Fruit fly (Drosophila melanogaster): Measurements from ENCODE around the gene CG6144.
A peak's percentile ranks its signal among the peaks of the same experiment; 100 is the strongest.

Gene CG6144

DNA sequence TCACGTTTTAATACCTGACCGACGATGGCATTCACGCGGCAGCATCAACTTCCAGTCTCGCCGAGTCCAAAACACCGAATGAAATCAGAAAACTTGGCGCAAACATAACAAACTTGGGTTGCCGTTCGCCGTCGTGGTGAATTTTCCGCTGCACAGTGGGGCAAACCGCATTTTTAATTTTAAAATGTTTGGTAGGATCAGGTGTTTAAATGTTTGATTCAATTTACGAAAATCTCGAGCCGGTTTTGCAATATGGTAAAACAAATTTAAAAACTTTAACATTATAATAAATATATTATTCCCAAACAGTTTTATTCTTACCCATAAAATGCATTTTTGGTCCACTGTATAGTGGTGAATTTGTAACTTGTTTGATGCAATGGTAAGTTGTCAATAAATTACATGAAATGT, 14.2 kb upstream of the CG6144 start, which contains the start of gene RluA-1 (continued):
- peak; percentile 69 for TF ChIP-seq CG14965 (GFP tag; optimal IDR thresholded peaks at IDR 0.05; ENCODE audit: borderline replicate concordance)
- TF ChIP-seq BtbVII (GFP tag; optimal IDR thresholded peaks at IDR 0.05), result peak; percentile 99
- peak; percentile 99 for TF ChIP-seq CG3407 (GFP tag; optimal IDR thresholded peaks at IDR 0.05)
- TF ChIP-seq CG4730 (GFP tag; IDR thresholded peaks at IDR 0.05), result peak; percentile 99
- TF ChIP-seq Rfx (GFP tag; IDR thresholded peaks at IDR 0.05), result peak; percentile 99
- peak; percentile 95 for TF ChIP-seq TFAM (GFP tag; optimal IDR thresholded peaks at IDR 0.05)
- peak; percentile 99 for TF ChIP-seq CG4707 (GFP tag; optimal IDR thresholded peaks at IDR 0.05)
- peak; percentile 97 for TF ChIP-seq Abd-B (GFP tag; optimal IDR thresholded peaks at IDR 0.05)
- TF ChIP-seq lola (GFP tag; optimal IDR thresholded peaks at IDR 0.05), result peak in 1 of 3 experiments; percentile 99
- peak; percentile 97 for TF ChIP-seq CG31224 (GFP tag; IDR thresholded peaks at IDR 0.05)
- peak; percentile 99 for TF ChIP-seq CG3847 (GFP tag; IDR thresholded peaks at IDR 0.05)
- no peak for TF ChIP-seq cad (GFP tag; optimal IDR thresholded peaks at IDR 0.05)
- TF ChIP-seq dati (GFP tag; IDR thresholded peaks at IDR 0.05), result peak; percentile 98
- peak; percentile 97 for TF ChIP-seq CG9437 (GFP tag; optimal IDR thresholded peaks at IDR 0.05)
- peak; percentile 99 for TF ChIP-seq CG2202 (tag; optimal IDR thresholded peaks at IDR 0.05)
- TF ChIP-seq CG12744 (GFP tag; optimal IDR thresholded peaks at IDR 0.05), result peak; percentile 93
- peak; percentile 50 for TF ChIP-seq Dp (GFP tag; optimal IDR thresholded peaks at IDR 0.05)
- no peak for TF ChIP-seq usp (GFP tag; optimal IDR thresholded peaks at IDR 0.05)
- TF ChIP-seq chm (GFP tag; IDR thresholded peaks at IDR 0.05), result peak; percentile 100
- peak; percentile 90 for TF ChIP-seq NC2α (GFP tag; optimal IDR thresholded peaks at IDR 0.05)
- TF ChIP-seq CG3995 (GFP tag; optimal IDR thresholded peaks at IDR 0.05), result peak; percentile 66
- no peak for TF ChIP-seq luna (GFP tag; optimal IDR thresholded peaks at IDR 0.05)
- TF ChIP-seq tll (GFP tag; optimal IDR thresholded peaks at IDR 0.05), result peak in 1 of 2 experiments; percentile 85
- TF ChIP-seq CG8290 (GFP tag; optimal IDR thresholded peaks at IDR 0.05), result peak; percentile 95
- peak; percentile 95 to 98 for TF ChIP-seq CG8290 (tag; optimal IDR thresholded peaks at IDR 0.05)
- peak; percentile 99 for TF ChIP-seq dimm (GFP tag; IDR thresholded peaks at IDR 0.05)
- TF ChIP-seq az2 (GFP tag; optimal IDR thresholded peaks at IDR 0.05), result peak; percentile 100
- peak; percentile 52 for TF ChIP-seq sima (GFP tag; optimal IDR thresholded peaks at IDR 0.05)
- TF ChIP-seq esg (GFP tag; conservative IDR thresholded peaks at IDR 0.05), result peak; percentile 98
- peak; percentile 99 for TF ChIP-seq CrebB (tag; optimal IDR thresholded peaks at IDR 0.05)
- peak; percentile 99 for TF ChIP-seq ttk (GFP tag; IDR thresholded peaks at IDR 0.05)
- peak; percentile 75 for TF ChIP-seq hb (GFP tag; IDR thresholded peaks at IDR 0.05; ENCODE audit: partially characterized antibody)
- TF ChIP-seq CG30020 (tag; optimal IDR thresholded peaks at IDR 0.05), result peak; percentile 89
- TF ChIP-seq pum (GFP tag; optimal IDR thresholded peaks at IDR 0.05), result peak; percentile 89
- peak; percentile 98 for TF ChIP-seq CG13894 (tag; optimal IDR thresholded peaks at IDR 0.05)
- peak; percentile 99 for TF ChIP-seq croc (GFP tag; conservative IDR thresholded peaks at IDR 0.05)
- TF ChIP-seq Dfd (GFP tag; optimal IDR thresholded peaks at IDR 0.05), result no peak
- TF ChIP-seq Bteb2 (GFP tag; optimal IDR thresholded peaks at IDR 0.05), result peak; percentile 96
- TF ChIP-seq nerfin-2 (GFP tag; IDR thresholded peaks at IDR 0.05; ENCODE audit: partially characterized antibody), result no peak; the same call in none of the 2 replicates
- TF ChIP-seq knrl (GFP tag; IDR thresholded peaks at IDR 0.05; ENCODE audit: partially characterized antibody), result peak; percentile 71
- TF ChIP-seq onecut (GFP tag; IDR thresholded peaks at IDR 0.05), result peak; percentile 94
- peak; percentile 99 for TF ChIP-seq bcd (GFP tag; optimal IDR thresholded peaks at IDR 0.05)
- TF ChIP-seq ato (GFP tag; IDR thresholded peaks at IDR 0.05; ENCODE audit: partially characterized antibody), result peak; percentile 65
- peak; percentile 92 for TF ChIP-seq CG11560 (tag; IDR thresholded peaks at IDR 0.05)
- peak; percentile 99 for TF ChIP-seq lmd (GFP tag; IDR thresholded peaks at IDR 0.05)
- peak; percentile 96 for TF ChIP-seq CG5953 (GFP tag; IDR thresholded peaks at IDR 0.05)
- peak; percentile 98 for TF ChIP-seq CG18476 (GFP tag; optimal IDR thresholded peaks at IDR 0.05)
- TF ChIP-seq shn (GFP tag; optimal IDR thresholded peaks at IDR 0.05), result peak; percentile 84
- peak; percentile 87 for TF ChIP-seq Aef1 (GFP tag; IDR thresholded peaks at IDR 0.05)
- TF ChIP-seq CG14710 (tag; optimal IDR thresholded peaks at IDR 0.05), result peak; percentile 99
- TF ChIP-seq prd (optimal IDR thresholded peaks at IDR 0.05), result no peak
- peak; percentile 99 for TF ChIP-seq prd (GFP tag; IDR thresholded peaks at IDR 0.05)

Data from whole organism, embryonic.